Worm (Caenorhabditis elegans) whole organism, early embryonic: ENCODE data around the gene nspc-9.

Experiments
- ceh-36 ChIP-seq: sonication (generic microtip); optimal IDR thresholded peaks from 2 replicates; lab custom pipeline; 2016; ENCODE audit warnings: missing genetic modification characterization, inconsistent platforms, missing compliant biosample characterization
- flt-1 ChIP-seq: fragments of 200-800 bp; sonication (Bioruptor generic); IDR thresholded peaks from 2 replicates; pipeline ENCODE4 v1.3.6; 2022; ENCODE audit warnings: missing genetic modification characterization, missing compliant biosample characterization
- hmg-4 ChIP-seq: fragments of 200-800 bp; sonication (Bioruptor generic); optimal IDR thresholded peaks from 2 replicates; lab custom pipeline; 2018; ENCODE audit warnings: mild to moderate bottlenecking, missing genetic modification characterization, missing compliant biosample characterization
- hnd-1 ChIP-seq: sonication (generic microtip); optimal IDR thresholded peaks from 2 replicates; lab custom pipeline; 2016; ENCODE audit warnings: missing genetic modification characterization, missing compliant biosample characterization

DNA sequence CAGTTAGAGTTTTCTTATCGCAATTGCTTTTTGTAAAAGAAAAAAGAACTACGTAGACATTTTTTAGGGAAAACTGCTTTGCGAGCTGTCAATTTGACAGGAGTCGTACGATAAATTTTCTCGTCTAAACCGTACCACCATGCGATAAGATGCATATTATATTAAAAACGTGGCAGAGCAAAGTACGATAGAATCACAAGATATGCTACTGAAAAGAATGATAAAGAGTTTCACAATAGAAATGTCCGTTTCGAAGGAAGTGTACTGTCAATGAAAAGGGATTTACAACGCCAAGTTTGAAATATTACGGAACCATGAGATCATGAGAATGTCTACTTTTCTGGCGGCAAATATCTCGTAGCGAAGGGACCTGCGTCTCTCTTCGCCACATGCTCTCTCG lies 21.6 kb upstream of the nspc-9 start, which contains the start of gene F19H6.5:
- TF ChIP-seq ceh-36 (tag; lab: Kevin White, UChicago) (no peak), hmg-4 (GFP tag; lab: Kevin White, UChicago) (no peak), hnd-1 (tag; lab: Kevin White, UChicago) (no peak), flt-1 (GFP tag; lab: Robert Waterston, UW) (no peak)
